Fruit fly (Drosophila melanogaster) whole organism, prepupa: ENCODE measurements around the gene NimC2.

Source experiments
- Blimp-1 ChIP-seq: fragments of 200-800 bp; sonication (Bioruptor generic); optimal IDR thresholded peaks from 3 replicates; lab custom pipeline; 2017; ENCODE audit warnings: missing biosample characterization, missing genetic modification characterization, mild to moderate bottlenecking, moderate library complexity, missing genetic modification reagents
- CG10631 ChIP-seq: fragments of 200-800 bp; sonication (Bioruptor generic); optimal IDR thresholded peaks from 2 replicates; lab custom pipeline; 2016; ENCODE audit warnings: missing biosample characterization, missing genetic modification characterization
- CG11294 ChIP-seq: fragments of 200-800 bp; sonication (Bioruptor generic); IDR thresholded peaks from 2 replicates; pipeline ENCODE4 v1.3.6; 2022; ENCODE audit warnings: missing biosample characterization, missing genetic modification characterization
- CG15336 ChIP-seq: fragments of 200-800 bp; sonication (Bioruptor generic); IDR thresholded peaks from 2 replicates; pipeline ENCODE4 v1.3.6; 2022; ENCODE audit warnings: missing biosample characterization, missing genetic modification characterization
- CG16779 ChIP-seq: fragments of 200-800 bp; sonication (Bioruptor generic); optimal IDR thresholded peaks from 3 replicates; lab custom pipeline; 2017; ENCODE audit warnings: missing biosample characterization, mild to moderate bottlenecking, missing genetic modification characterization
- CG31627 ChIP-seq: fragments of 200-800 bp; sonication (Bioruptor generic); optimal IDR thresholded peaks from 3 replicates; lab custom pipeline; 2016; ENCODE audit warnings: missing biosample characterization, missing genetic modification characterization
- CG32006 ChIP-seq: fragments of 200-800 bp; sonication (Bioruptor generic); optimal IDR thresholded peaks from 3 replicates; lab custom pipeline; 2017; ENCODE audit warnings: missing biosample characterization, mild to moderate bottlenecking, missing genetic modification characterization
- CG34406 ChIP-seq: fragments of 200-800 bp; sonication (Bioruptor generic); optimal IDR thresholded peaks from 3 replicates; lab custom pipeline; 2016; ENCODE audit warnings: missing biosample characterization, missing genetic modification characterization
- CG3919 ChIP-seq: fragments of 200-800 bp; sonication (Bioruptor generic); optimal IDR thresholded peaks from 3 replicates; lab custom pipeline; 2016; ENCODE audit warnings: missing biosample characterization, missing genetic modification characterization
- CG4318 ChIP-seq: fragments of 200-800 bp; sonication (Bioruptor generic); optimal IDR thresholded peaks from 3 replicates; lab custom pipeline; 2017; ENCODE audit warnings: missing biosample characterization, mild to moderate bottlenecking, missing genetic modification characterization
- CG6163 ChIP-seq: fragments of 200-800 bp; sonication (Bioruptor generic); IDR thresholded peaks from 3 replicates; pipeline ENCODE4 v1.3.6; 2022; ENCODE audit warnings: missing biosample characterization, missing genetic modification characterization
- CG6792 ChIP-seq: fragments of 200-800 bp; sonication (Bioruptor generic); optimal IDR thresholded peaks from 3 replicates; lab custom pipeline; 2016; ENCODE audit warnings: missing biosample characterization, missing genetic modification characterization
- CG6808 ChIP-seq: fragments of 200-800 bp; sonication (Bioruptor generic); optimal IDR thresholded peaks from 3 replicates; lab custom pipeline; 2017; ENCODE audit warnings: missing biosample characterization, missing genetic modification characterization, mild to moderate bottlenecking, moderate library complexity, missing genetic modification reagents
- CG8119 ChIP-seq: fragments of 200-800 bp; sonication (Bioruptor generic); IDR thresholded peaks from 3 replicates; pipeline ENCODE4 v1.3.6; 2022; ENCODE audit warnings: missing biosample characterization, missing genetic modification characterization
- CG8319 ChIP-seq: fragments of 200-800 bp; sonication (Bioruptor generic); optimal IDR thresholded peaks from 3 replicates; lab custom pipeline; 2016; ENCODE audit warnings: missing biosample characterization, missing genetic modification characterization
- Eip78C ChIP-seq: fragments of 200-800 bp; sonication (Bioruptor generic); peaks from one replicate; lab custom pipeline; 2016; ENCODE audit warnings: missing biosample characterization, missing genetic modification characterization
- Eip93F ChIP-seq: fragments of 200-800 bp; sonication (Bioruptor generic); optimal IDR thresholded peaks from 2 replicates; lab custom pipeline; 2016; ENCODE audit warnings: missing biosample characterization, mild to moderate bottlenecking, missing genetic modification characterization
- Ets21C ChIP-seq: fragments of 200-800 bp; sonication (Bioruptor generic); optimal IDR thresholded peaks from 3 replicates; lab custom pipeline; 2016; ENCODE audit warnings: missing biosample characterization, missing genetic modification characterization
- Ets96B ChIP-seq: fragments of 200-800 bp; optimal IDR thresholded peaks from 2 replicates; lab custom pipeline; 2019; ENCODE audit warnings: missing biosample characterization, mild to moderate bottlenecking, missing genetic modification characterization, moderate library complexity
- Gug ChIP-seq: fragments of 200-800 bp; sonication (Bioruptor generic); IDR thresholded peaks from 2 replicates; pipeline ENCODE4 v1.3.6; 2022; ENCODE audit warnings: missing biosample characterization, missing genetic modification characterization
- Lpt ChIP-seq: fragments of 200-800 bp; sonication (Bioruptor generic); optimal IDR thresholded peaks from 3 replicates; lab custom pipeline; 2016; ENCODE audit warnings: missing biosample characterization, missing genetic modification characterization
- Met ChIP-seq: fragments of 200-800 bp; sonication (Bioruptor generic); optimal IDR thresholded peaks from 3 replicates; lab custom pipeline; 2016; ENCODE audit warnings: missing biosample characterization, missing genetic modification characterization
- OdsH ChIP-seq: fragments of 200-800 bp; sonication (Bioruptor generic); optimal IDR thresholded peaks from 3 replicates; lab custom pipeline; 2016; ENCODE audit warnings: missing biosample characterization, missing genetic modification characterization
- Smox ChIP-seq: fragments of 200-800 bp; sonication (Bioruptor generic); optimal IDR thresholded peaks from 3 replicates; lab custom pipeline; 2016; ENCODE audit warnings: missing biosample characterization, missing genetic modification characterization
- Sox102F ChIP-seq: fragments of 200-800 bp; sonication (Bioruptor generic); optimal IDR thresholded peaks from 2 replicates; lab custom pipeline; 2016; ENCODE audit warnings: missing biosample characterization, mild to moderate bottlenecking, missing genetic modification characterization
- Sox14 ChIP-seq: fragments of 200-800 bp; sonication (Bioruptor generic); optimal IDR thresholded peaks from 3 replicates; lab custom pipeline; 2016; ENCODE audit warnings: missing biosample characterization, missing genetic modification characterization
- achi ChIP-seq: fragments of 200-800 bp; sonication (Bioruptor generic); optimal IDR thresholded peaks from 3 replicates; lab custom pipeline; 2016; ENCODE audit warnings: missing biosample characterization, missing genetic modification characterization
- acj6 ChIP-seq: fragments of 200-800 bp; sonication (Bioruptor generic); optimal IDR thresholded peaks from 3 replicates; lab custom pipeline; 2016; ENCODE audit warnings: missing biosample characterization, missing genetic modification characterization
- cyc ChIP-seq: fragments of 200-800 bp; sonication (Bioruptor generic); optimal IDR thresholded peaks from 3 replicates; lab custom pipeline; 2016; ENCODE audit warnings: missing biosample characterization, missing genetic modification characterization
- dsx ChIP-seq: fragments of 200-800 bp; optimal IDR thresholded peaks from 3 replicates; lab custom pipeline; 2019; ENCODE audit warnings: missing biosample characterization, mild to moderate bottlenecking, missing genetic modification characterization, moderate library complexity; ENCODE audit not compliant: poor library complexity, severe bottlenecking
- eg ChIP-seq: fragments of 200-800 bp; sonication (Bioruptor generic); IDR thresholded peaks from 3 replicates; pipeline ENCODE4 v1.3.6; 2022; ENCODE audit warnings: missing biosample characterization, missing genetic modification characterization
- fd59A ChIP-seq: fragments of 200-800 bp; sonication (Bioruptor generic); optimal IDR thresholded peaks from 2 replicates; lab custom pipeline; 2017; ENCODE audit warnings: missing biosample characterization, mild to moderate bottlenecking, missing genetic modification characterization, missing genetic modification reagents
- fd85E ChIP-seq: fragments of 200-800 bp; sonication (Bioruptor generic); optimal IDR thresholded peaks from 3 replicates; lab custom pipeline; 2016; ENCODE audit warnings: missing biosample characterization, missing genetic modification characterization
- fkh ChIP-seq: fragments of 200-800 bp; sonication (Bioruptor generic); optimal IDR thresholded peaks from 3 replicates; lab custom pipeline; 2017; ENCODE audit warnings: missing biosample characterization, mild to moderate bottlenecking, missing genetic modification characterization, moderate library complexity
- lz ChIP-seq: fragments of 200-800 bp; sonication (Bioruptor generic); optimal IDR thresholded peaks from 3 replicates; lab custom pipeline; 2016; ENCODE audit warnings: missing biosample characterization, missing genetic modification characterization
- pdm3 ChIP-seq: fragments of 200-800 bp; sonication (Bioruptor generic); optimal IDR thresholded peaks from 3 replicates; lab custom pipeline; 2016; ENCODE audit warnings: missing biosample characterization, missing genetic modification characterization
- svp ChIP-seq: fragments of 200-800 bp; sonication (Bioruptor generic); peaks from one replicate; lab custom pipeline; 2016; ENCODE audit warnings: missing biosample characterization, missing genetic modification characterization
- topi ChIP-seq: fragments of 200-800 bp; sonication (Bioruptor generic); optimal IDR thresholded peaks from 3 replicates; lab custom pipeline; 2016; ENCODE audit warnings: missing biosample characterization, missing genetic modification characterization

NimC2 gene

DNA sequence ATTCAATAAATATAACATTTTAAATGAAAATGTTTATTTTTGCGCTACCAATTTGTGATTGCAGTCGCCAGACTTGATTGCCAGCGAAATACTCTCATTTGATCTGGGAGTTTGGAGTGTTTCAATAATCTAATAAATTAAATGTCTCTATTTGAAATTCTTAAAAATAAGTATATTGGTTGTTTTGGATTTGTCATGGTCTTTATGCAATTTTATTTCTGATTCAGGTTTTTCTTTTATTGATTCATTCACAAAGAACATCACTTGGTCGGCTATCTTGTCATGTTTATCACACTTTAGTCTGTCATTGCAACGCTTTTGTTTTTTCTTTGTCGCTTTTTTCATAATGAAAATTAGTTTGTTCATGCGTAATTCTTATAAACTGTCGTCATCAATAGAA, 19.0 kb downstream of the NimC2 start:
- peak; percentile 70 for TF ChIP-seq eg (GFP tag; lab: Robert Waterston, UW)
- TF ChIP-seq Blimp-1 (GFP tag; lab: Kevin White, UChicago) = peak; percentile 33
- TF ChIP-seq svp (GFP tag; lab: Kevin White, UChicago) = peak; percentile 86
- TF ChIP-seq CG32006 (GFP tag; lab: Kevin White, UChicago) = peak; percentile 39
- TF ChIP-seq lz = peak; percentile 57
- TF ChIP-seq Sox102F (GFP tag; lab: Kevin White, UChicago) = peak; percentile 65
- peak; percentile 84 for TF ChIP-seq Eip78C (GFP tag; lab: Kevin White, UChicago)
- TF ChIP-seq CG31627 (GFP tag; lab: Kevin White, UChicago) = peak; percentile 36
- peak; percentile 70; the same call in 1 of the 2 replicates for TF ChIP-seq CG15336 (GFP tag; lab: Robert Waterston, UW)
- TF ChIP-seq Lpt = no peak
- no peak for TF ChIP-seq CG6792 (GFP tag; lab: Kevin White, UChicago)
- no peak for TF ChIP-seq fkh (GFP tag; lab: Kevin White, UChicago)
- peak; percentile 37; the same call in 1 of the 3 replicates for TF ChIP-seq CG6163
- no peak for TF ChIP-seq CG6808 (GFP tag; lab: Kevin White, UChicago)
- no peak for TF ChIP-seq fd59A (GFP tag; lab: Kevin White, UChicago)
- TF ChIP-seq CG4318 (GFP tag; lab: Kevin White, UChicago) = no peak
- TF ChIP-seq cyc = peak; percentile 44
- TF ChIP-seq topi (GFP tag; lab: Kevin White, UChicago) = peak; percentile 61
- no peak for TF ChIP-seq Ets96B (tag; lab: Kevin White, UChicago)
- TF ChIP-seq Ets21C (GFP tag; lab: Kevin White, UChicago) = no peak
- TF ChIP-seq pdm3 (GFP tag; lab: Kevin White, UChicago) = peak; percentile 38
- TF ChIP-seq CG11294 (GFP tag; lab: Robert Waterston, UW) = peak; percentile 48; the same call in 1 of the 2 replicates
- TF ChIP-seq Eip93F (GFP tag; lab: Kevin White, UChicago) = no peak
- TF ChIP-seq Sox14 (GFP tag; lab: Kevin White, UChicago) = peak; percentile 40
- TF ChIP-seq CG3919 = peak; percentile 19
- peak; percentile 37; the same call in 1 of the 2 replicates for TF ChIP-seq Gug
- peak; percentile 3 for TF ChIP-seq CG10631 (GFP tag; lab: Kevin White, UChicago)
- TF ChIP-seq CG8119 = peak; percentile 52; the same call in 1 of the 3 replicates
- TF ChIP-seq achi (GFP tag; lab: Kevin White, UChicago) = peak; percentile 24
- TF ChIP-seq CG34406 = peak; percentile 22
- peak; percentile 56 for TF ChIP-seq Smox (GFP tag; lab: Kevin White, UChicago)
- TF ChIP-seq OdsH = peak; percentile 8
- peak; percentile 27 for TF ChIP-seq acj6 (GFP tag; lab: Kevin White, UChicago)

DNA sequence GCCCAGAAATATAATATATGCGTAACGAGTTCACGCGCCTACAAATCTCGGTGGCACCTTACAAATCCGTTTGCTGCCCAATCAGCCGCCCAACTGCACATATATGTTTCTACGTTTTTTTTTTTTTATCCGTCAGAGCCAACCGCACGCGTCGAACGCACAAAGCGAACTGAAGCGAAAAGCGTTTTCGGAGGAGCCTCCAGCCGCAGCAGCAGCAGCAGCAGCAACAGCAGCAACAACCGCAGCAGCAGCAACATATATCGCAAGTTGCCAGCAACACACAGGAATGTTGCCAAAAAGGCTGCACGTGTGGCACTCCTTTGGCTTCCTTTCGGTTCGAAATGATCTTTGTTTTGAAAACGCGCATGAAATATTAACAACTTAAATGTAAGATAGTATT, 21.2 kb downstream of the NimC2 start, which contains the start of gene rk:
TSS of gene rk (minus strand) at position 171 of the 400 bp plus-strand sequence.
- peak; percentile 22 for TF ChIP-seq svp (GFP tag; lab: Kevin White, UChicago)
- TF ChIP-seq dsx (GFP tag; lab: Kevin White, UChicago) = peak; percentile 7
- TF ChIP-seq Eip78C (GFP tag; lab: Kevin White, UChicago) = peak; percentile 56
- TF ChIP-seq CG8319 = no peak
- TF ChIP-seq CG16779 (tag; lab: Kevin White, UChicago) = no peak
- peak; percentile 18 for TF ChIP-seq Met (GFP tag; lab: Kevin White, UChicago)
- TF ChIP-seq OdsH = no peak
- 0 out of 3 replicates have a peak, but pooled peaks have one; percentile 33 for TF ChIP-seq CG6163
- peak; percentile 38 for TF ChIP-seq CG3919

DNA sequence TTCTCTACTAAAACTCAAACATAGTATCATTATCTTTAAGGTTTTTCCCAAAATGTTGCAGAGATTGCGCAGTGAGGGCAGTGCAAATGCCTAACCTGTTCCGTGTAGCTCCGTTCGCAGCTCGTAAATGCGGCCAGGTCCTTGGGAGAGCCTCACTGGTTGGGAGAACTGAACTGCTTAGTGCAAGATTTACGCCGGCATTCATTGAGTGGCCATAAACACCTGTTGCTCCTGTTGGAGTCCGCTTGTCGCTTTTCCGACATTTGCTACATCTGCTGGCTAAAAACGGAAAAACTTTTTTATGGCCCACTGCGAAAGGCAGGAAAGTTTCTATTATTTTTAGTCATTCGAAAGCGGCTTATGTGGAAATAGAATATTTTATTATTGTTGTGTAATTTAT, 22.0 kb downstream of the NimC2 start:
- no peak for TF ChIP-seq CG3919
- no peak for TF ChIP-seq pdm3 (GFP tag; lab: Kevin White, UChicago)
- no peak for TF ChIP-seq fd85E
